Worm (Caenorhabditis elegans): ENCODE data around the gene nspb-5.

DNA sequence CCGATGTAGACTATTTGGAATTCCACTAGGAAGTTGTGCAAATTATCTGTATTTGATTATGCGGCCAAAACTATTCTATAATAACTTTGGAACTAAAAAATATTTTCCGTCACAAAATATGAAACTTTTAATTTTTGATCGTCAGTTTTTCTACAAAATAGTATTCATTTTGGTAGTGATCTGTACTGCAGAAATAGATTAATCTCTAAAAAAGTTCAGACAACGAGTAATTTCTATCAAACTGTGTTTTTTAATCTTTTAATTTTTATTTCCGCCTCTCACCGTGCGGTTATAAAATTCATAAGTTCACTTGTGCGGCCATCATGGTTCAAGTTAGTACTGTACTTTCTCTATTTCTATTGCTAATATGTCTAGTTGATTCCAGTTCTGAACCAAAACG is 39.4 kb downstream of the nspb-5 start, which contains the start of gene C01B10.7:
- TF ChIP-seq ceh-9 (tag; optimal IDR thresholded peaks at IDR 0.05), result no peak
- no peak for TF ChIP-seq odd-2 (tag; optimal IDR thresholded peaks at IDR 0.05)
- no peak for TF ChIP-seq lim-6 (tag; optimal IDR thresholded peaks at IDR 0.05)
- TF ChIP-seq nfya-1 (tag; optimal IDR thresholded peaks at IDR 0.05), result no peak

Data from whole organism, late embryonic.